Worm (Caenorhabditis elegans) whole organism, late embryonic: Measurements from ENCODE around the gene ifg-1.

Experiments used
- C08G9.2 ChIP-seq: sonication (generic microtip); optimal IDR thresholded peaks from 2 replicates; lab custom pipeline; 2016; ENCODE audit warnings: mild to moderate bottlenecking, missing genetic modification characterization, moderate library complexity, missing compliant biosample characterization
- C38D4.7 ChIP-seq: fragments of 200-800 bp; sonication (Bioruptor generic); optimal IDR thresholded peaks from 2 replicates; lab custom pipeline; 2018; ENCODE audit warnings: mild to moderate bottlenecking, missing genetic modification characterization, moderate library complexity, missing compliant biosample characterization
- F13H6.1 ChIP-seq: sonication (generic microtip); optimal IDR thresholded peaks from 2 replicates; lab custom pipeline; 2016; ENCODE audit warnings: missing genetic modification characterization, missing compliant biosample characterization
- K09A11.1 ChIP-seq: sonication (generic microtip); optimal IDR thresholded peaks from 2 replicates; lab custom pipeline; 2017; ENCODE audit warnings: antibody characterized with exemption, mild to moderate bottlenecking, missing genetic modification characterization, missing compliant biosample characterization; ENCODE audit not compliant: insufficient read depth
- T23F11.4 ChIP-seq: fragments of 200-800 bp; sonication (Bioruptor generic); optimal IDR thresholded peaks from 2 replicates; lab custom pipeline; 2018; ENCODE audit warnings: mild to moderate bottlenecking, missing genetic modification characterization, missing compliant biosample characterization
- Y22D7AL.16 ChIP-seq: sonication (generic microtip); optimal IDR thresholded peaks from 2 replicates; lab custom pipeline; 2016; ENCODE audit warnings: missing genetic modification characterization, missing compliant biosample characterization
- ahr-1 ChIP-seq: sonication (generic microtip); optimal IDR thresholded peaks from 2 replicates; lab custom pipeline; 2016; ENCODE audit warnings: missing genetic modification characterization, missing compliant biosample characterization
- ama-1 ChIP-seq: fragments of 150-350 bp; optimal IDR thresholded peaks from 2 replicates; lab custom pipeline; 2014
- ceh-14 ChIP-seq: sonication (generic microtip); optimal IDR thresholded peaks from 2 replicates; lab custom pipeline; 2016; ENCODE audit warnings: missing genotype, missing genetic modification characterization, missing compliant biosample characterization
- ceh-18 ChIP-seq: sonication (generic microtip); optimal IDR thresholded peaks from 2 replicates; lab custom pipeline; 2016; ENCODE audit warnings: missing genetic modification characterization, missing compliant biosample characterization
- ceh-2 ChIP-seq: sonication (generic microtip); optimal IDR thresholded peaks from 2 replicates; lab custom pipeline; 2016; ENCODE audit warnings: missing genotype, missing genetic modification characterization, missing compliant biosample characterization
- ceh-22 ChIP-seq: sonication (generic microtip); optimal IDR thresholded peaks from 2 replicates; lab custom pipeline; 2017; ENCODE audit warnings: missing biosample characterization, missing genetic modification characterization
- ceh-24 ChIP-seq: sonication (generic microtip); optimal IDR thresholded peaks from 2 replicates; lab custom pipeline; 2016; ENCODE audit warnings: mild to moderate bottlenecking, missing genetic modification characterization, missing compliant biosample characterization
- ceh-31 ChIP-seq: sonication (generic microtip); optimal IDR thresholded peaks from 2 replicates; lab custom pipeline; 2016; ENCODE audit warnings: missing genetic modification characterization, missing compliant biosample characterization
- ceh-34 ChIP-seq: sonication (generic microtip); optimal IDR thresholded peaks from 2 replicates; lab custom pipeline; 2016; ENCODE audit warnings: mild to moderate bottlenecking, missing genetic modification characterization, missing compliant biosample characterization
- ceh-48 ChIP-seq: sonication (generic microtip); optimal IDR thresholded peaks from 2 replicates; lab custom pipeline; 2016; ENCODE audit warnings: missing genetic modification characterization, inconsistent platforms, missing compliant biosample characterization
- ceh-9 ChIP-seq: sonication (generic microtip); optimal IDR thresholded peaks from 2 replicates; lab custom pipeline; 2016; ENCODE audit warnings: mild to moderate bottlenecking, missing genetic modification characterization, inconsistent platforms, missing compliant biosample characterization
- dmd-4 ChIP-seq: sonication (generic microtip); optimal IDR thresholded peaks from 2 replicates; lab custom pipeline; 2016; ENCODE audit warnings: borderline replicate concordance, missing genetic modification characterization, missing compliant biosample characterization
- elt-4 ChIP-seq: sonication (generic microtip); optimal IDR thresholded peaks from 2 replicates; lab custom pipeline; 2016; ENCODE audit warnings: missing genetic modification characterization, missing compliant biosample characterization
- ets-4 ChIP-seq: sonication (generic microtip); optimal IDR thresholded peaks from 2 replicates; lab custom pipeline; 2016; ENCODE audit warnings: missing genetic modification characterization, missing compliant biosample characterization
- fkh-10 ChIP-seq: fragments of 150-350 bp; optimal IDR thresholded peaks from 2 replicates; lab custom pipeline; 2014; ENCODE audit warnings: missing biosample characterization, missing genetic modification reagents, missing genetic modification characterization
- hlh-15 ChIP-seq: sonication (generic microtip); optimal IDR thresholded peaks from 2 replicates; lab custom pipeline; 2016; ENCODE audit warnings: missing genetic modification characterization, missing compliant biosample characterization
- hlh-30 ChIP-seq: sonication (generic microtip); optimal IDR thresholded peaks from 2 replicates; lab custom pipeline; 2017; ENCODE audit warnings: antibody characterized with exemption, missing genetic modification characterization, missing compliant biosample characterization; ENCODE audit not compliant: insufficient read depth
- hlh-8 ChIP-seq: sonication (generic microtip); optimal IDR thresholded peaks from 2 replicates; lab custom pipeline; 2016; ENCODE audit warnings: missing genotype, missing genetic modification characterization, missing compliant biosample characterization
- lin-11 ChIP-seq: fragments of 200-800 bp; sonication (Bioruptor generic); optimal IDR thresholded peaks from 2 replicates; lab custom pipeline; 2018; ENCODE audit warnings: mild to moderate bottlenecking, missing genetic modification characterization, missing compliant biosample characterization
- madf-2 ChIP-seq: sonication (generic microtip); optimal IDR thresholded peaks from 2 replicates; lab custom pipeline; 2017; ENCODE audit warnings: missing genetic modification characterization, missing compliant biosample characterization
- nhr-11 ChIP-seq: fragments of 150-350 bp; optimal IDR thresholded peaks from 2 replicates; lab custom pipeline; 2014; ENCODE audit warnings: missing biosample characterization, missing genetic modification characterization
- nhr-232 ChIP-seq: sonication (generic microtip); optimal IDR thresholded peaks from 2 replicates; lab custom pipeline; 2016; ENCODE audit warnings: missing genetic modification characterization, missing compliant biosample characterization
- npax-4 ChIP-seq: sonication (generic microtip); optimal IDR thresholded peaks from 2 replicates; lab custom pipeline; 2016; ENCODE audit warnings: missing genetic modification characterization, missing compliant biosample characterization
- odd-2 ChIP-seq: sonication (generic microtip); optimal IDR thresholded peaks from 2 replicates; lab custom pipeline; 2017; ENCODE audit warnings: antibody characterized with exemption, mild to moderate bottlenecking, missing genetic modification characterization, missing compliant biosample characterization
- pat-9 ChIP-seq: fragments of 200-800 bp; sonication (Bioruptor generic); optimal IDR thresholded peaks from 2 replicates; lab custom pipeline; 2018; ENCODE audit warnings: mild to moderate bottlenecking, missing genetic modification characterization, moderate library complexity, missing compliant biosample characterization
- pha-4 ChIP-seq: fragments of 150-350 bp; optimal IDR thresholded peaks from 2 replicates; lab custom pipeline; 2018; ENCODE audit warnings: missing biosample characterization, missing genetic modification reagents, missing genetic modification characterization
- pqm-1 ChIP-seq: sonication (generic microtip); optimal IDR thresholded peaks from 2 replicates; lab custom pipeline; 2016; ENCODE audit warnings: missing genetic modification characterization, missing compliant biosample characterization
- pros-1 ChIP-seq: fragments of 150-350 bp; optimal IDR thresholded peaks from 2 replicates; lab custom pipeline; 2014; ENCODE audit warnings: missing biosample characterization, missing genetic modification reagents, missing genetic modification characterization
- ref-2 ChIP-seq: sonication (generic microtip); optimal IDR thresholded peaks from 2 replicates; lab custom pipeline; 2016; ENCODE audit warnings: missing genetic modification characterization, missing compliant biosample characterization
- rnt-1 ChIP-seq: sonication (generic microtip); optimal IDR thresholded peaks from 2 replicates; lab custom pipeline; 2016; ENCODE audit warnings: missing genetic modification characterization, missing compliant biosample characterization
- sdc-2 ChIP-seq: sonication (generic microtip); optimal IDR thresholded peaks from 2 replicates; lab custom pipeline; 2016; ENCODE audit warnings: missing genotype, missing genetic modification characterization, missing compliant biosample characterization
- sox-2 ChIP-seq: fragments of 200-800 bp; sonication (Bioruptor generic); IDR thresholded peaks from 2 replicates; pipeline ENCODE4 v1.3.6; 2022; ENCODE audit warnings: missing genetic modification reagents, missing genetic modification characterization, missing compliant biosample characterization
- syd-9 ChIP-seq: sonication (generic microtip); optimal IDR thresholded peaks from 2 replicates; lab custom pipeline; 2016; ENCODE audit warnings: mild to moderate bottlenecking, missing genetic modification characterization, moderate library complexity, missing compliant biosample characterization
- tbx-7 ChIP-seq: sonication (generic microtip); optimal IDR thresholded peaks from 2 replicates; lab custom pipeline; 2016; ENCODE audit warnings: missing genotype, missing genetic modification characterization, missing compliant biosample characterization
- ttx-3 ChIP-seq: sonication (generic microtip); optimal IDR thresholded peaks from 2 replicates; lab custom pipeline; 2016; ENCODE audit warnings: missing genetic modification reagents, missing genetic modification characterization, missing compliant biosample characterization
- unc-3 ChIP-seq, 2 experiments: fragments of 200-800 bp in 1 of 2; sonication (Bioruptor generic) in 1 of 2; sonication (generic microtip) in 1 of 2; conservative IDR thresholded peaks in 1 of 2; optimal IDR thresholded peaks in 1 of 2; 2 replicates each; pipeline versions ENCODE4 v1.3.6 to Lab custom; 2016 to 2022; ENCODE audit warnings: missing compliant biosample characterization in 2 of 2, missing genetic modification characterization in 2 of 2, missing genetic modification reagents in 1 of 2
- unc-42 ChIP-seq: sonication (generic microtip); optimal IDR thresholded peaks from 2 replicates; lab custom pipeline; 2016; ENCODE audit warnings: missing genotype, missing genetic modification characterization, missing compliant biosample characterization
- unc-55 ChIP-seq: sonication (generic microtip); optimal IDR thresholded peaks from 2 replicates; lab custom pipeline; 2017; ENCODE audit warnings: missing biosample characterization, missing genetic modification reagents, missing genetic modification characterization
- unc-86 ChIP-seq: sonication (generic microtip); optimal IDR thresholded peaks from 2 replicates; lab custom pipeline; 2016; ENCODE audit warnings: missing genetic modification characterization, missing compliant biosample characterization
- ztf-16 ChIP-seq: sonication (generic microtip); optimal IDR thresholded peaks from 2 replicates; lab custom pipeline; 2017; ENCODE audit warnings: missing genetic modification characterization, missing compliant biosample characterization

ifg-1 gene

DNA sequence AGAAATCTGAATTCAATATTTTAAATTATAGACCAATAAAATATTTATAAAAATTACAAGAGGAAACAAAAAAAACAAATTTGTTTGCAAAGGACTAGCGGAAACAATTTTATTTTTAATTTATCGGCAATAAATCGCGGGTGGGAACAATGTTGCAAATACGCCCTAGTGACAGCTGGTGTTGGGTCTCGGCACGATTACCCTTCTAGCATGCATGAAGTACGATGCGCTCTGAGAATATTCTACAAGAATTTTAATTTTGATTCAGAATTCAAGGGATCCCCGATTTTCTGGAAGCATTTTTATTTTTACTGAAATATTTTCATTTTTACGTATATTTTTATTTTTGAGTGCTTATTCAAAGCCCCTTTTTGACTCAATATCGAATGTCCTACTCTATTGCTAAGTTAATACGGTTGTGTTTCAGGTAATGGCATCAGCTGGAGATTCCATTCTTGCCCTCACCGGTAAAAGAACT is 32.0 kb upstream of the ifg-1 start, which contains the start of the genes mig-5 and cct-1 (continued):
- TF ChIP-seq dmd-4 (tag; lab: Kevin White, UChicago) (no peak), hlh-15 (tag; lab: Kevin White, UChicago) (no peak), ceh-24 (tag; lab: Kevin White, UChicago) (no peak), ceh-14 (peak; percentile 80), ceh-18 (tag; lab: Kevin White, UChicago) (peak; percentile 92), ceh-2 (tag; lab: Kevin White, UChicago) (no peak), unc-42 (tag; lab: Kevin White, UChicago) (peak; percentile 84), hlh-8 (tag; lab: Kevin White, UChicago) (peak; percentile 60), pros-1 (tag; lab: Kevin White, UChicago) (no peak), pqm-1 (tag; lab: Kevin White, UChicago) (no peak), syd-9 (tag; lab: Kevin White, UChicago) (no peak), ets-4 (tag; lab: Kevin White, UChicago) (peak; percentile 12), hlh-30 (peak; percentile 2), unc-86 (tag; lab: Kevin White, UChicago) (peak; percentile 66), fkh-10 (GFP tag; lab: Kevin White, UChicago) (no peak), ttx-3 (tag; lab: Kevin White, UChicago) (no peak), ceh-22 (no peak), F13H6.1 (peak; percentile 5)
- TF ChIP-seq, all 69 proteins: peak for 23

ce11 chrII:8187516-8187915 is 29.5 kb upstream of the ifg-1 start:
- TF ChIP-seq unc-86 (tag; lab: Kevin White, UChicago), result no peak
- no peak for TF ChIP-seq rnt-1 (tag; lab: Kevin White, UChicago)
- no peak for TF ChIP-seq ceh-22
- no peak for TF ChIP-seq F13H6.1
- no peak for TF ChIP-seq hlh-8 (tag; lab: Kevin White, UChicago)
- TF ChIP-seq nhr-232, result no peak
- no peak for TF ChIP-seq lin-11 (tag; lab: Kevin White, UChicago)
- TF ChIP-seq pat-9 (tag; lab: Kevin White, UChicago), result no peak
- no peak for TF ChIP-seq K09A11.1 (tag; lab: Kevin White, UChicago)
- no peak for TF ChIP-seq T23F11.4 (GFP tag; lab: Kevin White, UChicago)
- TF ChIP-seq ceh-34 (tag; lab: Kevin White, UChicago), result no peak
- no peak for TF ChIP-seq ama-1
- no peak for TF ChIP-seq ceh-31 (tag; lab: Kevin White, UChicago)
- TF ChIP-seq fkh-10 (GFP tag; lab: Kevin White, UChicago), result no peak
- no peak for TF ChIP-seq hlh-15 (tag; lab: Kevin White, UChicago)
- no peak for TF ChIP-seq sdc-2 (tag; lab: Kevin White, UChicago)
- TF ChIP-seq madf-2 (tag; lab: Kevin White, UChicago), result no peak
- no peak for TF ChIP-seq elt-4 (tag; lab: Kevin White, UChicago)
- no peak for TF ChIP-seq ceh-9

ce11 chrII:8190455-8190854 is 26.6 kb upstream of the ifg-1 start, which contains the start of gene T05C12.8:
T05C12.8 (minus strand) TSS chrII:8190555.
- TF ChIP-seq sox-2 (GFP tag; lab: Robert Waterston, UW) (no peak), C38D4.7 (no peak), tbx-7 (tag; lab: Kevin White, UChicago) (no peak), ceh-34 (tag; lab: Kevin White, UChicago) (no peak), npax-4 (no peak), dmd-4 (tag; lab: Kevin White, UChicago) (no peak), ahr-1 (no peak), hlh-15 (tag; lab: Kevin White, UChicago) (no peak)

- TF ChIP-seq ama-1, result no peak
- TF ChIP-seq rnt-1 (tag; lab: Kevin White, UChicago), result no peak
- no peak for TF ChIP-seq pha-4 (tag; lab: Kevin White, UChicago)
- no peak for TF ChIP-seq odd-2 (tag; lab: Kevin White, UChicago)
- no peak for TF ChIP-seq Y22D7AL.16 (tag; lab: Kevin White, UChicago)
- TF ChIP-seq ceh-34 (tag; lab: Kevin White, UChicago), result no peak
- TF ChIP-seq ceh-48 (tag; lab: Kevin White, UChicago), result no peak
- no peak for TF ChIP-seq unc-86 (tag; lab: Kevin White, UChicago)
- TF ChIP-seq ttx-3 (tag; lab: Kevin White, UChicago), result no peak
- TF ChIP-seq pat-9 (tag; lab: Kevin White, UChicago), result no peak
- TF ChIP-seq ztf-16, result no peak
- TF ChIP-seq unc-3 (GFP tag; conservative IDR thresholded peaks at IDR 0.05; lab: Robert Waterston, UW), result no peak
- TF ChIP-seq unc-3 (tag; optimal IDR thresholded peaks at IDR 0.05; lab: Kevin White, UChicago), result no peak
- TF ChIP-seq ref-2, result no peak
- no peak for TF ChIP-seq C08G9.2 (tag; lab: Kevin White, UChicago)
- no peak for TF ChIP-seq nhr-11
- no peak for TF ChIP-seq F13H6.1
- no peak for TF ChIP-seq unc-55 (GFP tag; lab: Kevin White, UChicago)
- TF ChIP-seq ceh-31 (tag; lab: Kevin White, UChicago), result no peak
- no peak for TF ChIP-seq hlh-30
Observed at ce11 chrII:8193126-8193525, 23.9 kb upstream of the ifg-1 start, which contains the start of gene T05C12.9. T05C12.9 (minus strand) TSS chrII:8193226.
